Fruit fly (Drosophila melanogaster) whole organism, embryonic: ENCODE measurements around the gene CG17637.

Experiments
- ATbp ChIP-seq: fragments of 200-800 bp; sonication (Bioruptor generic); optimal IDR thresholded peaks from 2 replicates; lab custom pipeline; 2017; ENCODE audit warnings: missing biosample characterization, mild to moderate bottlenecking, missing genetic modification characterization, missing genetic modification reagents
- Antp ChIP-seq: fragments of 200-800 bp; sonication (Bioruptor generic); optimal IDR thresholded peaks from 3 replicates; lab custom pipeline; 2016; ENCODE audit warnings: missing biosample characterization, missing genetic modification characterization
- CG10366 ChIP-seq: fragments of 200-800 bp; sonication (Bioruptor generic); IDR thresholded peaks from 2 replicates; pipeline ENCODE4 v1.3.6; 2022; ENCODE audit warnings: missing biosample characterization, missing genetic modification characterization
- CG11504 ChIP-seq: fragments of 200-800 bp; sonication (Bioruptor generic); optimal IDR thresholded peaks from 3 replicates; lab custom pipeline; 2019; ENCODE audit warnings: missing biosample characterization, mild to moderate bottlenecking, missing genetic modification characterization, moderate library complexity
- CG14050 ChIP-seq: fragments of 200-800 bp; sonication (Bioruptor generic); IDR thresholded peaks from 3 replicates; pipeline ENCODE4 v1.3.6; 2022; ENCODE audit warnings: missing biosample characterization, missing genetic modification characterization
- CG14710 ChIP-seq: fragments of 200-800 bp; sonication (Bioruptor generic); optimal IDR thresholded peaks from 3 replicates; lab custom pipeline; 2019; ENCODE audit warnings: missing biosample characterization, mild to moderate bottlenecking, missing genetic modification characterization, moderate library complexity
- CG16779 ChIP-seq: fragments of 200-800 bp; sonication (Bioruptor generic); IDR thresholded peaks from 2 replicates; pipeline ENCODE4 v1.3.6; 2022; ENCODE audit warnings: missing biosample characterization, missing genetic modification characterization
- CG17912 ChIP-seq: fragments of 200-800 bp; sonication (Bioruptor generic); optimal IDR thresholded peaks from 2 replicates; lab custom pipeline; 2018; ENCODE audit warnings: missing biosample characterization, mild to moderate bottlenecking, missing genetic modification characterization
- CG30020 ChIP-seq: fragments of 200-800 bp; optimal IDR thresholded peaks from 2 replicates; lab custom pipeline; 2019; ENCODE audit warnings: missing biosample characterization, mild to moderate bottlenecking, missing genetic modification characterization, moderate library complexity
- CG4424 ChIP-seq: fragments of 200-800 bp; sonication (Bioruptor generic); optimal IDR thresholded peaks from 3 replicates; lab custom pipeline; 2016; ENCODE audit warnings: missing biosample characterization, missing genetic modification characterization
- CG6683 ChIP-seq: fragments of 200-800 bp; sonication (Bioruptor generic); optimal IDR thresholded peaks from 2 replicates; lab custom pipeline; 2017; ENCODE audit warnings: missing biosample characterization, mild to moderate bottlenecking, missing genetic modification characterization, missing genetic modification reagents
- CG7839 ChIP-seq: fragments of 200-800 bp; sonication (Bioruptor generic); optimal IDR thresholded peaks from 3 replicates; lab custom pipeline; 2018; ENCODE audit warnings: missing biosample characterization, mild to moderate bottlenecking, missing genetic modification characterization, moderate library complexity
- CG7928 ChIP-seq: fragments of 200-800 bp; sonication (Bioruptor generic); optimal IDR thresholded peaks from 2 replicates; lab custom pipeline; 2017; ENCODE audit warnings: missing biosample characterization, mild to moderate bottlenecking, missing genetic modification characterization
- CG8089 ChIP-seq: fragments of 200-800 bp; sonication (Bioruptor generic); optimal IDR thresholded peaks from 3 replicates; lab custom pipeline; 2016; ENCODE audit warnings: missing biosample characterization, missing genetic modification characterization
- CG8765 ChIP-seq: fragments of 200-800 bp; sonication (Bioruptor generic); IDR thresholded peaks from 2 replicates; pipeline ENCODE4 v1.3.6; 2022; ENCODE audit warnings: missing biosample characterization, missing genetic modification characterization
- CG8944 ChIP-seq: fragments of 200-800 bp; sonication (Bioruptor generic); optimal IDR thresholded peaks from 3 replicates; lab custom pipeline; 2016; ENCODE audit warnings: missing biosample characterization, missing genetic modification characterization
- E2f1 ChIP-seq: fragments of 200-800 bp; sonication (Bioruptor generic); IDR thresholded peaks from 2 replicates; pipeline ENCODE4 v1.3.6; 2022; ENCODE audit warnings: missing biosample characterization, missing genetic modification characterization
- Ets65A ChIP-seq: fragments of 200-800 bp; sonication (Bioruptor generic); peaks from one replicate; lab custom pipeline; 2016; ENCODE audit warnings: missing biosample characterization, missing genetic modification characterization
- HLH3B ChIP-seq: fragments of 200-800 bp; sonication (Bioruptor generic); IDR thresholded peaks from 2 replicates; pipeline ENCODE4 v1.3.6; 2022; ENCODE audit warnings: missing biosample characterization, missing genetic modification characterization
- Hmx ChIP-seq: fragments of 200-800 bp; sonication (Bioruptor generic); optimal IDR thresholded peaks from 2 replicates; lab custom pipeline; 2016; ENCODE audit warnings: missing biosample characterization, missing genetic modification characterization
- Hr39 ChIP-seq: fragments of >200 bp; optimal IDR thresholded peaks from 2 replicates; lab custom pipeline; 2017
- Hr51 ChIP-seq, 2 experiments: fragments of 200-800 bp; sonication (Bioruptor generic); optimal IDR thresholded peaks; 2 replicates in 1 of 2; 3 replicates in 1 of 2; lab custom pipeline; 2016 to 2018; ENCODE audit warnings: missing biosample characterization in 2 of 2, missing genetic modification characterization in 2 of 2, mild to moderate bottlenecking in 1 of 2, moderate library complexity in 1 of 2
- Pdp1 ChIP-seq, 2 experiments: fragments of 200-800 bp; sonication (Bioruptor generic); optimal IDR thresholded peaks; 3 replicates each; lab custom pipeline; 2016; ENCODE audit warnings: missing biosample characterization in 2 of 2, missing genetic modification characterization in 2 of 2, mild to moderate bottlenecking in 1 of 2, moderate library complexity in 1 of 2
- Sox102F ChIP-seq: fragments of 200-800 bp; sonication (Bioruptor generic); optimal IDR thresholded peaks from 2 replicates; lab custom pipeline; 2018; ENCODE audit warnings: missing biosample characterization, mild to moderate bottlenecking, missing genetic modification characterization, moderate library complexity
- cad ChIP-seq: fragments of >200 bp; optimal IDR thresholded peaks from 2 replicates; lab custom pipeline; 2017; ENCODE audit warnings: missing biosample characterization, missing genetic modification characterization
- cato ChIP-seq: fragments of 200-800 bp; sonication (Bioruptor generic); optimal IDR thresholded peaks from 2 replicates; lab custom pipeline; 2016; ENCODE audit warnings: missing biosample characterization, missing genetic modification characterization, borderline replicate concordance
- caup ChIP-seq: fragments of 200-800 bp; sonication (Bioruptor generic); optimal IDR thresholded peaks from 3 replicates; lab custom pipeline; 2017; ENCODE audit warnings: missing biosample characterization, mild to moderate bottlenecking, missing genetic modification characterization, moderate library complexity; ENCODE audit not compliant: severe bottlenecking
- ci ChIP-seq: fragments of 200-800 bp; sonication (Bioruptor generic); IDR thresholded peaks from 3 replicates; pipeline ENCODE4 v1.3.6; 2022; ENCODE audit warnings: missing biosample characterization, missing genetic modification characterization
- croc ChIP-seq: fragments of 200-800 bp; sonication (Bioruptor generic); conservative IDR thresholded peaks from 3 replicates; pipeline ENCODE4 v1.3.6; 2022; ENCODE audit warnings: missing biosample characterization, missing genetic modification characterization
- da ChIP-seq: fragments of 200-800 bp; sonication (Bioruptor generic); optimal IDR thresholded peaks from 2 replicates; lab custom pipeline; 2016; ENCODE audit warnings: missing biosample characterization, missing genetic modification characterization
- dmrt11E ChIP-seq: fragments of 200-800 bp; sonication (Bioruptor generic); optimal IDR thresholded peaks from 3 replicates; lab custom pipeline; 2018; ENCODE audit warnings: missing biosample characterization, mild to moderate bottlenecking, missing genetic modification characterization, moderate library complexity
- dmrt99B ChIP-seq: fragments of 200-800 bp; sonication (Bioruptor generic); optimal IDR thresholded peaks from 2 replicates; lab custom pipeline; 2018; ENCODE audit warnings: missing biosample characterization, mild to moderate bottlenecking, missing genetic modification characterization, moderate library complexity
- dpn ChIP-seq, 2 experiments: fragments of 200-800 bp; sonication (Bioruptor generic); optimal IDR thresholded peaks; 3 replicates each; lab custom pipeline; 2016; ENCODE audit warnings: missing biosample characterization in 2 of 2, missing genetic modification characterization in 2 of 2
- ems ChIP-seq: fragments of 200-800 bp; sonication (Bioruptor generic); optimal IDR thresholded peaks from 3 replicates; lab custom pipeline; 2016; ENCODE audit warnings: missing biosample characterization, missing genetic modification characterization
- fd64A ChIP-seq: fragments of 200-800 bp; sonication (Bioruptor generic); optimal IDR thresholded peaks from 3 replicates; lab custom pipeline; 2018; ENCODE audit warnings: missing biosample characterization, mild to moderate bottlenecking, missing genetic modification characterization
- grn ChIP-seq: fragments of 200-800 bp; sonication (Bioruptor generic); optimal IDR thresholded peaks from 3 replicates; lab custom pipeline; 2017; ENCODE audit warnings: missing biosample characterization, missing genetic modification characterization
- ham ChIP-seq: fragments of 200-800 bp; sonication (Bioruptor generic); IDR thresholded peaks from 2 replicates; pipeline ENCODE4 v1.3.6; 2022; ENCODE audit warnings: missing biosample characterization, missing genetic modification characterization
- her ChIP-seq: fragments of 200-800 bp; sonication (Bioruptor generic); optimal IDR thresholded peaks from 2 replicates; lab custom pipeline; 2016; ENCODE audit warnings: missing biosample characterization, missing genetic modification characterization
- kah ChIP-seq: fragments of 200-800 bp; sonication (Bioruptor generic); optimal IDR thresholded peaks from 2 replicates; lab custom pipeline; 2018; ENCODE audit warnings: missing biosample characterization, mild to moderate bottlenecking, missing genetic modification characterization
- ken ChIP-seq: fragments of 200-800 bp; sonication (Bioruptor generic); IDR thresholded peaks from 3 replicates; pipeline ENCODE4 v1.3.6; 2022; ENCODE audit warnings: missing biosample characterization, missing genetic modification characterization
- mirr ChIP-seq: fragments of 200-800 bp; sonication (Bioruptor generic); optimal IDR thresholded peaks from 3 replicates; lab custom pipeline; 2018; ENCODE audit warnings: missing biosample characterization, mild to moderate bottlenecking, missing genetic modification characterization
- nau ChIP-seq: fragments of 200-800 bp; sonication (Bioruptor generic); optimal IDR thresholded peaks from 3 replicates; lab custom pipeline; 2017; ENCODE audit warnings: missing biosample characterization, mild to moderate bottlenecking, missing genetic modification characterization, missing genetic modification reagents
- oc ChIP-seq: fragments of 200-800 bp; sonication (Bioruptor generic); optimal IDR thresholded peaks from 2 replicates; lab custom pipeline; 2018; ENCODE audit warnings: missing biosample characterization, mild to moderate bottlenecking, missing genetic modification characterization, moderate library complexity
- pho ChIP-seq: fragments of 200-800 bp; sonication (Bioruptor generic); optimal IDR thresholded peaks from 2 replicates; lab custom pipeline; 2016; ENCODE audit warnings: missing biosample characterization, missing genetic modification characterization
- pita ChIP-seq: fragments of 200-800 bp; sonication (Bioruptor generic); optimal IDR thresholded peaks from 2 replicates; lab custom pipeline; 2017; ENCODE audit warnings: missing biosample characterization, mild to moderate bottlenecking, missing genetic modification characterization
- pzg ChIP-seq: fragments of 200-800 bp; sonication (Bioruptor generic); optimal IDR thresholded peaks from 3 replicates; lab custom pipeline; 2018; ENCODE audit warnings: missing biosample characterization, mild to moderate bottlenecking, missing genetic modification characterization, moderate library complexity
- salm ChIP-seq: fragments of 200-800 bp; sonication (Bioruptor generic); optimal IDR thresholded peaks from 2 replicates; lab custom pipeline; 2018; ENCODE audit warnings: missing biosample characterization, mild to moderate bottlenecking, missing genetic modification characterization
- sima ChIP-seq: fragments of 200-800 bp; sonication (Bioruptor generic); optimal IDR thresholded peaks from 2 replicates; lab custom pipeline; 2016; ENCODE audit warnings: missing biosample characterization, missing genetic modification characterization
- unc-4 ChIP-seq: fragments of 200-800 bp; sonication (Bioruptor generic); IDR thresholded peaks from 2 replicates; pipeline ENCODE4 v1.3.6; 2022; ENCODE audit warnings: missing biosample characterization, missing genetic modification characterization; ENCODE audit not compliant: partially characterized antibody
- vfl ChIP-seq: fragments of 200-800 bp; sonication (Bioruptor generic); optimal IDR thresholded peaks from 2 replicates; lab custom pipeline; 2016; ENCODE audit warnings: missing biosample characterization, missing genetic modification characterization
- yki ChIP-seq: fragments of >200 bp; optimal IDR thresholded peaks from 3 replicates; lab custom pipeline; 2018

CG17637 gene

DNA sequence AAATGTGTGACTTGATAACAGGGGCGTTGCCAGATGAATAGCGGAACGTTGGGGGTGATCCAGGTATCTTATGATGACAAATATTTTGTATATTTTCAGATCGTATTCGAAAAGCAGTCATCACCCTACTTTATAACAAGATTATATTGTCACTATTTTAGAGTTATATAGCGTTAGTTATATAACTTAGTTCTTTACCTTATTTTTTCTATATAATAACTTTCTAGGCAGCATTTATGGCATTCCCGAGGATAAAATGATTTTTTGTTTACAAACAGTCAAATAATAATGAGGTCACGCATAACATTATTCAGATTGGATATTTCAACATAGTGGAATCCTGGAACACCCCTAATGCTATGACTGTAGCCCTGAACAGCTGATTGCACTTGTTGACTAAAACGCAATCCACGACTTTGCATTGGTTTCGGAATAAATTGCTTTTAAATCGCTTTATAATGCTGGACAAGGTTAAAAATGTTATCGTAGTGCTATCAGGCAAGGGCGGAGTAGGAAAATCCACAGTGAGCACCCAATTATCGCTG, 22.3 kb downstream of the CG17637 start, which contains the start of gene Nubp2 (continued):
- peak; percentile 36 to 96 for TF ChIP-seq Pdp1 (GFP tag; optimal IDR thresholded peaks at IDR 0.05; lab: Kevin White, UChicago)
- peak; percentile 89 for TF ChIP-seq kah
- TF ChIP-seq CG16779 = peak; percentile 82
- TF ChIP-seq dpn (GFP tag; optimal IDR thresholded peaks at IDR 0.05; lab: Kevin White, UChicago) = peak; percentile 96 to 97
- TF ChIP-seq CG30020 (tag; lab: Kevin White, UChicago) = peak; percentile 91
- peak; percentile 86 for TF ChIP-seq da (GFP tag; lab: Kevin White, UChicago)
- TF ChIP-seq Hmx (GFP tag; lab: Kevin White, UChicago) = peak; percentile 91
- peak; percentile 88 for TF ChIP-seq CG14050 (GFP tag; lab: Robert Waterston, UW)
- peak; percentile 83 for TF ChIP-seq grn (GFP tag; lab: Kevin White, UChicago)
- TF ChIP-seq salm (tag; lab: Kevin White, UChicago) = peak; percentile 84
- peak; percentile 90 for TF ChIP-seq CG10366 (GFP tag; lab: Robert Waterston, UW)
- TF ChIP-seq cato (GFP tag; lab: Kevin White, UChicago) = peak; percentile 93
- TF ChIP-seq CG14710 (tag; lab: Kevin White, UChicago) = peak; percentile 97
- TF ChIP-seq dmrt99B (tag; lab: Kevin White, UChicago) = peak; percentile 93
- TF ChIP-seq yki (lab: Kevin White, UChicago) = peak; percentile 1
- TF ChIP-seq CG11504 (tag; lab: Kevin White, UChicago) = peak; percentile 95
- peak; percentile 92 for TF ChIP-seq ken
- TF ChIP-seq Hr39 (lab: Kevin White, UChicago) = no peak
- peak; percentile 92 to 95 for TF ChIP-seq Hr51 (GFP tag; optimal IDR thresholded peaks at IDR 0.05; lab: Kevin White, UChicago)
- peak; percentile 79 for TF ChIP-seq CG8089
- TF ChIP-seq CG7928 (GFP tag; lab: Kevin White, UChicago) = peak; percentile 96
- TF ChIP-seq Antp = peak; percentile 90
- TF ChIP-seq Sox102F (GFP tag; lab: Kevin White, UChicago) = peak; percentile 94
- TF ChIP-seq ems (GFP tag; lab: Kevin White, UChicago) = peak; percentile 94
- TF ChIP-seq ham (GFP tag; lab: Robert Waterston, UW) = peak; percentile 73
- TF ChIP-seq Ets65A (GFP tag; lab: Kevin White, UChicago) = peak; percentile 99
- TF ChIP-seq her (GFP tag; lab: Kevin White, UChicago) = peak; percentile 79
- TF ChIP-seq pzg (GFP tag; lab: Kevin White, UChicago) = peak; percentile 65
- TF ChIP-seq dmrt11E (tag; lab: Kevin White, UChicago) = peak; percentile 97
- TF ChIP-seq ATbp (GFP tag; lab: Kevin White, UChicago) = peak; percentile 88
- TF ChIP-seq mirr (GFP tag; lab: Kevin White, UChicago) = peak; percentile 89
- TF ChIP-seq ci (GFP tag; lab: Robert Waterston, UW) = peak; percentile 87
- TF ChIP-seq caup (GFP tag; lab: Kevin White, UChicago) = peak; percentile 93
- TF ChIP-seq cad (GFP tag; lab: Kevin White, UChicago) = no peak
- peak; percentile 90 for TF ChIP-seq HLH3B (GFP tag; lab: Robert Waterston, UW)
- peak; percentile 95 for TF ChIP-seq vfl (GFP tag; lab: Kevin White, UChicago)
- TF ChIP-seq unc-4 (GFP tag; lab: Robert Waterston, UW) = no peak
- TF ChIP-seq sima = peak; percentile 70
- TF ChIP-seq pita (GFP tag; lab: Kevin White, UChicago) = no peak
- TF ChIP-seq fd64A (GFP tag; lab: Kevin White, UChicago) = peak; percentile 47
- peak; percentile 86 for TF ChIP-seq oc
- TF ChIP-seq CG6683 (GFP tag; lab: Kevin White, UChicago) = peak; percentile 81
- TF ChIP-seq CG7839 = peak; percentile 96
- peak; percentile 95 for TF ChIP-seq pho (GFP tag; lab: Kevin White, UChicago)
- peak; percentile 88 for TF ChIP-seq CG8765
- peak; percentile 92 for TF ChIP-seq CG8944 (GFP tag; lab: Kevin White, UChicago)
- TF ChIP-seq croc (GFP tag; lab: Robert Waterston, UW) = peak; percentile 93
- TF ChIP-seq CG17912 (GFP tag; lab: Kevin White, UChicago) = peak; percentile 64
- peak; percentile 87 for TF ChIP-seq nau
- peak; percentile 96 for TF ChIP-seq CG4424
- peak; percentile 92 for TF ChIP-seq E2f1 (GFP tag; lab: Robert Waterston, UW)
